Fruit fly (Drosophila melanogaster) whole organism, embryonic: Measurements from ENCODE around the gene Ran-like.

Experiments
- Ada2b ChIP-seq: fragments of 200-800 bp; sonication (Bioruptor generic); IDR thresholded peaks from 2 replicates; pipeline ENCODE4 v1.3.6; 2022; ENCODE audit warnings: missing biosample characterization, missing genetic modification characterization
- Adf1 ChIP-seq: fragments of 200-800 bp; sonication (Bioruptor generic); IDR thresholded peaks from 2 replicates; pipeline ENCODE4 v1.3.6; 2022; ENCODE audit warnings: missing biosample characterization, missing genetic modification characterization
- Aef1 ChIP-seq: fragments of 200-800 bp; sonication (Bioruptor generic); IDR thresholded peaks from 3 replicates; pipeline ENCODE4 v1.3.6; 2022; ENCODE audit warnings: missing biosample characterization, missing genetic modification characterization
- Atf6 ChIP-seq: fragments of 200-800 bp; sonication (Bioruptor generic); IDR thresholded peaks from 2 replicates; pipeline ENCODE4 v1.3.6; 2022; ENCODE audit warnings: missing biosample characterization, missing genetic modification characterization
- BtbVII ChIP-seq: fragments of 200-800 bp; sonication (Bioruptor generic); optimal IDR thresholded peaks from 3 replicates; lab custom pipeline; 2017; ENCODE audit warnings: missing biosample characterization, mild to moderate bottlenecking, missing genetic modification characterization
- CG12219 ChIP-seq: fragments of 200-800 bp; sonication (Bioruptor generic); optimal IDR thresholded peaks from 3 replicates; lab custom pipeline; 2018; ENCODE audit warnings: missing biosample characterization, mild to moderate bottlenecking, missing genetic modification characterization
- CG12299 ChIP-seq: fragments of 200-800 bp; sonication (Bioruptor generic); optimal IDR thresholded peaks from 2 replicates; lab custom pipeline; 2018; ENCODE audit warnings: missing biosample characterization, mild to moderate bottlenecking, missing genetic modification characterization
- CG14050 ChIP-seq: fragments of 200-800 bp; sonication (Bioruptor generic); IDR thresholded peaks from 3 replicates; pipeline ENCODE4 v1.3.6; 2022; ENCODE audit warnings: missing biosample characterization, missing genetic modification characterization
- CG14710 ChIP-seq: fragments of 200-800 bp; sonication (Bioruptor generic); optimal IDR thresholded peaks from 3 replicates; lab custom pipeline; 2019; ENCODE audit warnings: missing biosample characterization, mild to moderate bottlenecking, missing genetic modification characterization, moderate library complexity
- CG16863 ChIP-seq: fragments of 200-800 bp; sonication (Bioruptor generic); optimal IDR thresholded peaks from 3 replicates; lab custom pipeline; 2016; ENCODE audit warnings: missing biosample characterization, missing genetic modification characterization
- CG17186 ChIP-seq: fragments of 200-800 bp; sonication (Bioruptor generic); optimal IDR thresholded peaks from 3 replicates; lab custom pipeline; 2017; ENCODE audit warnings: missing biosample characterization, missing genetic modification reagents, missing genetic modification characterization
- CG17359 ChIP-seq: fragments of 200-800 bp; sonication (Bioruptor generic); optimal IDR thresholded peaks from 3 replicates; lab custom pipeline; 2018; ENCODE audit warnings: missing biosample characterization, mild to moderate bottlenecking, missing genetic modification characterization, moderate library complexity
- CG2199 ChIP-seq: fragments of 200-800 bp; sonication (Bioruptor generic); IDR thresholded peaks from 3 replicates; pipeline ENCODE4 v1.3.6; 2022; ENCODE audit warnings: missing biosample characterization, missing genetic modification characterization
- CG31441 ChIP-seq: fragments of 200-800 bp; sonication (Bioruptor generic); IDR thresholded peaks from 2 replicates; pipeline ENCODE4 v1.3.6; 2022; ENCODE audit warnings: missing biosample characterization, missing genetic modification characterization
- CG3847 ChIP-seq: fragments of 200-800 bp; sonication (Bioruptor generic); IDR thresholded peaks from 2 replicates; pipeline ENCODE4 v1.3.6; 2022; ENCODE audit warnings: missing biosample characterization, missing genetic modification characterization
- CG8765 ChIP-seq: fragments of 200-800 bp; sonication (Bioruptor generic); IDR thresholded peaks from 2 replicates; pipeline ENCODE4 v1.3.6; 2022; ENCODE audit warnings: missing biosample characterization, missing genetic modification characterization
- CG9932 ChIP-seq: fragments of 200-800 bp; sonication (Bioruptor generic); IDR thresholded peaks from 2 replicates; pipeline ENCODE4 v1.3.6; 2022; ENCODE audit warnings: missing biosample characterization, missing genetic modification characterization
- Chrac-16 ChIP-seq: fragments of 200-800 bp; sonication (Bioruptor generic); optimal IDR thresholded peaks from 3 replicates; lab custom pipeline; 2016; ENCODE audit warnings: missing biosample characterization, missing genetic modification characterization
- Dad ChIP-seq: fragments of 200-800 bp; sonication (Bioruptor generic); optimal IDR thresholded peaks from 3 replicates; lab custom pipeline; 2016; ENCODE audit warnings: missing biosample characterization, missing genetic modification characterization
- Ets97D ChIP-seq: fragments of 200-800 bp; sonication (Bioruptor generic); optimal IDR thresholded peaks from 3 replicates; lab custom pipeline; 2016; ENCODE audit warnings: missing biosample characterization, missing genetic modification characterization
- Fer3 ChIP-seq: fragments of 200-800 bp; sonication (Bioruptor generic); optimal IDR thresholded peaks from 2 replicates; lab custom pipeline; 2018; ENCODE audit warnings: missing biosample characterization, mild to moderate bottlenecking, missing genetic modification characterization, moderate library complexity
- Hr39 ChIP-seq: fragments of >200 bp; optimal IDR thresholded peaks from 2 replicates; lab custom pipeline; 2017
- Hr51 ChIP-seq, 2 experiments: fragments of 200-800 bp; sonication (Bioruptor generic); optimal IDR thresholded peaks; 2 replicates in 1 of 2; 3 replicates in 1 of 2; lab custom pipeline; 2016 to 2018; ENCODE audit warnings: missing biosample characterization in 2 of 2, missing genetic modification characterization in 2 of 2, mild to moderate bottlenecking in 1 of 2, moderate library complexity in 1 of 2
- Hr78 ChIP-seq, 2 experiments: fragments of 200-800 bp in 1 of 2; fragments of >200 bp in 1 of 2; sonication (Bioruptor generic) in 1 of 2; optimal IDR thresholded peaks; 2 replicates each; lab custom pipeline; 2017 to 2019; ENCODE audit warnings: missing biosample characterization in 2 of 2, missing genetic modification characterization in 2 of 2, mild to moderate bottlenecking in 1 of 2, moderate library complexity in 1 of 2
- Mad ChIP-seq: fragments of 200-800 bp; sonication (Bioruptor generic); optimal IDR thresholded peaks from 2 replicates; lab custom pipeline; 2016; ENCODE audit warnings: missing biosample characterization, missing genetic modification characterization
- Oaz ChIP-seq: fragments of 200-800 bp; sonication (Bioruptor generic); IDR thresholded peaks from 2 replicates; pipeline ENCODE4 v1.3.6; 2022; ENCODE audit warnings: missing biosample characterization, missing genetic modification characterization
- Ravus ChIP-seq: fragments of 200-800 bp; sonication (Bioruptor generic); IDR thresholded peaks from 2 replicates; pipeline ENCODE4 v1.3.6; 2022; ENCODE audit warnings: missing biosample characterization, missing genetic modification characterization
- Side ChIP-seq: fragments of 200-800 bp; sonication (Bioruptor generic); optimal IDR thresholded peaks from 2 replicates; lab custom pipeline; 2016; ENCODE audit warnings: missing biosample characterization, missing genetic modification characterization
- Sry-β ChIP-seq: fragments of 200-800 bp; sonication (Bioruptor generic); optimal IDR thresholded peaks from 2 replicates; lab custom pipeline; 2018; ENCODE audit warnings: missing biosample characterization, mild to moderate bottlenecking, missing genetic modification characterization, moderate library complexity
- al ChIP-seq: fragments of 200-800 bp; sonication (Bioruptor generic); IDR thresholded peaks from 2 replicates; pipeline ENCODE4 v1.3.6; 2022; ENCODE audit warnings: missing biosample characterization, missing genetic modification characterization
- aop ChIP-seq: fragments of 200-800 bp; sonication (Bioruptor generic); IDR thresholded peaks from 2 replicates; pipeline ENCODE4 v1.3.6; 2022; ENCODE audit warnings: missing biosample characterization, missing genetic modification characterization
- bab2 ChIP-seq: fragments of 200-800 bp; sonication (Bioruptor generic); optimal IDR thresholded peaks from 2 replicates; lab custom pipeline; 2016; ENCODE audit warnings: missing biosample characterization, missing genetic modification characterization
- br ChIP-seq: fragments of >200 bp; optimal IDR thresholded peaks from 2 replicates; lab custom pipeline; 2017
- crc ChIP-seq: fragments of 200-800 bp; sonication (Bioruptor generic); optimal IDR thresholded peaks from 2 replicates; lab custom pipeline; 2016; ENCODE audit warnings: missing biosample characterization, missing genetic modification characterization
- cwo ChIP-seq: fragments of 200-800 bp; sonication (Bioruptor generic); optimal IDR thresholded peaks from 3 replicates; lab custom pipeline; 2017; ENCODE audit warnings: missing biosample characterization, missing genetic modification characterization, mild to moderate bottlenecking, moderate library complexity, missing genetic modification reagents
- esg ChIP-seq: fragments of 200-800 bp; sonication (Bioruptor generic); conservative IDR thresholded peaks from 2 replicates; pipeline ENCODE4 v1.3.6; 2022; ENCODE audit warnings: missing biosample characterization, missing genetic modification characterization
- gfzf ChIP-seq: fragments of 200-800 bp; sonication (Bioruptor generic); optimal IDR thresholded peaks from 2 replicates; lab custom pipeline; 2016; ENCODE audit warnings: missing biosample characterization, mild to moderate bottlenecking, missing genetic modification characterization, moderate library complexity
- insv ChIP-seq, 2 experiments: fragments of 200-800 bp; sonication (Bioruptor generic); optimal IDR thresholded peaks; 3 replicates each; lab custom pipeline; 2016 to 2018; ENCODE audit warnings: missing biosample characterization in 2 of 2, missing genetic modification characterization in 2 of 2
- jigr1 ChIP-seq: fragments of 200-800 bp; sonication (Bioruptor generic); IDR thresholded peaks from 3 replicates; pipeline ENCODE4 v1.3.6; 2022; ENCODE audit warnings: missing biosample characterization, missing genetic modification characterization
- kah ChIP-seq: fragments of 200-800 bp; sonication (Bioruptor generic); optimal IDR thresholded peaks from 2 replicates; lab custom pipeline; 2018; ENCODE audit warnings: missing biosample characterization, mild to moderate bottlenecking, missing genetic modification characterization
- klu ChIP-seq: fragments of 200-800 bp; sonication (Bioruptor generic); IDR thresholded peaks from 2 replicates; pipeline ENCODE4 v1.3.6; 2022; ENCODE audit warnings: missing biosample characterization, missing genetic modification characterization
- knrl ChIP-seq: fragments of 200-800 bp; sonication (Bioruptor generic); IDR thresholded peaks from 3 replicates; pipeline ENCODE4 v1.3.6; 2022; ENCODE audit warnings: missing biosample characterization, missing genetic modification characterization; ENCODE audit not compliant: partially characterized antibody
- maf-S ChIP-seq: fragments of 200-800 bp; sonication (Bioruptor generic); optimal IDR thresholded peaks from 2 replicates; lab custom pipeline; 2016; ENCODE audit warnings: missing biosample characterization, missing genetic modification characterization
- peb ChIP-seq: fragments of 200-800 bp; sonication (Bioruptor generic); IDR thresholded peaks from 2 replicates; pipeline ENCODE4 v1.3.6; 2022; ENCODE audit warnings: missing biosample characterization, missing genetic modification characterization
- row ChIP-seq: fragments of 200-800 bp; sonication (Bioruptor generic); IDR thresholded peaks from 3 replicates; pipeline ENCODE4 v1.3.6; 2022; ENCODE audit warnings: missing biosample characterization, missing genetic modification characterization
- sd ChIP-seq: fragments of 200-800 bp; sonication (Bioruptor generic); optimal IDR thresholded peaks from 3 replicates; lab custom pipeline; 2018; ENCODE audit warnings: missing biosample characterization, mild to moderate bottlenecking, missing genetic modification characterization, moderate library complexity
- sens-2 ChIP-seq: fragments of 200-800 bp; sonication (Bioruptor generic); IDR thresholded peaks from 2 replicates; pipeline ENCODE4 v1.3.6; 2022; ENCODE audit warnings: missing biosample characterization, missing genetic modification characterization
- sim ChIP-seq: fragments of 200-800 bp; sonication (Bioruptor generic); IDR thresholded peaks from 2 replicates; pipeline ENCODE4 v1.3.6; 2022; ENCODE audit warnings: missing biosample characterization, missing genetic modification characterization
- vvl ChIP-seq: fragments of 200-800 bp; sonication (Bioruptor generic); IDR thresholded peaks from 2 replicates; pipeline ENCODE4 v1.3.6; 2022; ENCODE audit warnings: missing biosample characterization, missing genetic modification characterization
- wek ChIP-seq: fragments of 200-800 bp; sonication (Bioruptor generic); optimal IDR thresholded peaks from 3 replicates; lab custom pipeline; 2018; ENCODE audit warnings: missing biosample characterization, mild to moderate bottlenecking, missing genetic modification characterization, moderate library complexity
- yki ChIP-seq: fragments of >200 bp; optimal IDR thresholded peaks from 3 replicates; lab custom pipeline; 2018

The Ran-like gene

DNA sequence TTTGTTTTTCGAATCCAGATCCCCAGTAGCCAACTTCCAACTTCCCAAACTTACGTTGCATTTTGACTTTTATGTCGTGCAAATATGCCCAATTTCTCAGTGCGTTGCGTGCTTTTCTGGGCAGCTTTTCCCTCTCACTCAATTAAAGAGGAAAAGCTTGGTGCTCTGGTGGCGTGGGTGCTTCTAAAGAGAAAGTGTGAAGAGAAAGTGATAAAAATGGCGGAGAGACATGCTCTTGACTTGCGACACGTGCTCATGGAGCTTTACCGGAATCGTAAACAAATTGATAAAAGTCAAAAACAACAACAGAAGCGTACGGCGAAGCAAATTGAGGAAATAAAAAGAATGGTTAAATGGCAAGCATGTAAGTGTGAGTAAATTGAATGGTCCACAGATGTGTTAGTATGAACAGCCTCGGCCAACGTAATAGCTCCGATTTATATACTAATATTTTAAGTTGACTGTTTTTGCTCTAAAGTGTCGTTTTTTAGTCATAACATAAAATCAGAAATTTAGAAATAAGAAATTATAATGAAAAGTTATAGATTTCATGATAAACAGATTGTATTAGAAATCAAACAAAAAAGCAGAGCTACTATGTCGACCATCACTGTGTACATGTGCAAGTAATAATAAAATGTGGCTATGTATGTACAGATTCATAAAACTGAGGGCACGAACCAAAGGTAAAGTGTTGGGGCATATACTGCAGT, 8.8 kb upstream of the Ran-like start (continued):
- TF ChIP-seq gfzf (GFP tag; lab: Kevin White, UChicago) (no peak), wek (no peak), CG14050 (no peak), kah (GFP tag; lab: Kevin White, UChicago) (peak; percentile 3), jigr1 (GFP tag; lab: Robert Waterston, UW) (no peak), Sry-β (no peak), Hr39 (lab: Kevin White, UChicago) (no peak), Atf6 (no peak), CG8765 (no peak), CG17359 (peak; percentile 48), Oaz (no peak), BtbVII (no peak), aop (GFP tag; lab: Robert Waterston, UW) (no peak), cwo (GFP tag; lab: Kevin White, UChicago) (peak; percentile 82), yki (lab: Kevin White, UChicago) (no peak), row (GFP tag; lab: Robert Waterston, UW) (peak; percentile 63), Aef1 (GFP tag; lab: Robert Waterston, UW) (peak; percentile 23; the same call in 2 of the 3 replicates), al (GFP tag; lab: Robert Waterston, UW) (0 out of 2 replicates have a peak, but pooled peaks have one; percentile 24), CG12219 (no peak), Fer3 (tag; lab: Kevin White, UChicago) (no peak), sim (no peak), Hr51 (GFP tag; optimal IDR thresholded peaks at IDR 0.05; lab: Kevin White, UChicago) (peak in 1 of 2 experiments; percentile 27), CG12299 (tag; lab: Kevin White, UChicago) (no peak), CG31441 (GFP tag; lab: Robert Waterston, UW) (peak; percentile 58; the same call in 1 of the 2 replicates), esg (GFP tag; lab: Robert Waterston, UW) (no peak), Ada2b (GFP tag; lab: Robert Waterston, UW) (0 out of 2 replicates have a peak, but pooled peaks have one; percentile 36), Dad (GFP tag; lab: Kevin White, UChicago) (no peak), CG3847 (no peak; the same call in 1 of the 2 replicates), Hr78 (GFP tag; optimal IDR thresholded peaks at IDR 0.05; lab: Kevin White, UChicago) (peak in 1 of 2 experiments; percentile 25), sd (tag; lab: Kevin White, UChicago) (no peak), sens-2 (GFP tag; lab: Robert Waterston, UW) (no peak), CG9932 (GFP tag; lab: Robert Waterston, UW) (peak; percentile 37; the same call in 1 of the 2 replicates), Mad (GFP tag; lab: Kevin White, UChicago) (no peak), vvl (GFP tag; lab: Robert Waterston, UW) (no peak), CG2199 (GFP tag; lab: Robert Waterston, UW) (no peak)

- no peak for TF ChIP-seq insv (GFP tag; optimal IDR thresholded peaks at IDR 0.05; lab: Kevin White, UChicago)
- no peak for TF ChIP-seq peb (GFP tag; lab: Robert Waterston, UW)
- TF ChIP-seq Side = no peak
- no peak for TF ChIP-seq klu
- TF ChIP-seq Ravus (GFP tag; lab: Robert Waterston, UW) = no peak
- TF ChIP-seq Chrac-16 (GFP tag; lab: Kevin White, UChicago) = no peak
- TF ChIP-seq CG14710 = no peak
- TF ChIP-seq sim = no peak
- no peak for TF ChIP-seq Adf1
- TF ChIP-seq br (lab: Kevin White, UChicago) = no peak
- TF ChIP-seq Ets97D (GFP tag; lab: Kevin White, UChicago) = no peak
- TF ChIP-seq bab2 = no peak
- TF ChIP-seq knrl (GFP tag; lab: Robert Waterston, UW) = no peak
- TF ChIP-seq maf-S (GFP tag; lab: Kevin White, UChicago) = no peak
- TF ChIP-seq wek = no peak
- TF ChIP-seq CG17186 (GFP tag; lab: Kevin White, UChicago) = no peak
- no peak for TF ChIP-seq crc (GFP tag; lab: Kevin White, UChicago)
- no peak for TF ChIP-seq CG16863 (GFP tag; lab: Kevin White, UChicago)
These were observed 11.2 kb downstream of the Ran-like start, which contains the start of gene cocoon for dm6 chr3L:15474010-15474409. TSS of gene cocoon (minus strand) at chr3L:15474110.
